Fruit fly (Drosophila melanogaster) whole organism, embryonic: ENCODE results near the gene Cyfip.

Source experiments
- Atf6 ChIP-seq: fragments of 200-800 bp; sonication (Bioruptor generic); IDR thresholded peaks from 2 replicates; pipeline ENCODE4 v1.3.6; 2022; ENCODE audit warnings: missing biosample characterization, missing genetic modification characterization
- Bdp1 ChIP-seq: fragments of 200-800 bp; sonication (Bioruptor generic); optimal IDR thresholded peaks from 3 replicates; lab custom pipeline; 2016; ENCODE audit warnings: missing biosample characterization, missing genetic modification characterization
- Bgb ChIP-seq: fragments of 200-800 bp; sonication (Bioruptor generic); IDR thresholded peaks from 2 replicates; pipeline ENCODE4 v1.3.6; 2022; ENCODE audit warnings: missing biosample characterization, missing genetic modification characterization; ENCODE audit not compliant: partially characterized antibody
- C15 ChIP-seq: fragments of 200-800 bp; sonication (Bioruptor generic); IDR thresholded peaks from 3 replicates; pipeline ENCODE4 v1.3.6; 2022; ENCODE audit warnings: missing biosample characterization, missing genetic modification characterization
- CG10147 ChIP-seq: fragments of 200-800 bp; sonication (Bioruptor generic); optimal IDR thresholded peaks from 2 replicates; lab custom pipeline; 2019; ENCODE audit warnings: missing biosample characterization, mild to moderate bottlenecking, missing genetic modification characterization, moderate library complexity
- CG10462 ChIP-seq: fragments of 200-800 bp; sonication (Bioruptor generic); optimal IDR thresholded peaks from 2 replicates; lab custom pipeline; 2016; ENCODE audit warnings: missing biosample characterization, missing genetic modification characterization
- CG10654 ChIP-seq: fragments of 200-800 bp; sonication (Bioruptor generic); optimal IDR thresholded peaks from 2 replicates; lab custom pipeline; 2016; ENCODE audit warnings: missing biosample characterization, missing genetic modification characterization
- CG10979 ChIP-seq: fragments of 200-800 bp; sonication (Bioruptor generic); optimal IDR thresholded peaks from 2 replicates; lab custom pipeline; 2018; ENCODE audit warnings: missing biosample characterization, mild to moderate bottlenecking, missing genetic modification characterization, moderate library complexity
- CG17186 ChIP-seq: fragments of 200-800 bp; sonication (Bioruptor generic); optimal IDR thresholded peaks from 3 replicates; lab custom pipeline; 2017; ENCODE audit warnings: missing biosample characterization, missing genetic modification reagents, missing genetic modification characterization
- CG34422 ChIP-seq: fragments of 200-800 bp; sonication (Bioruptor generic); IDR thresholded peaks from 3 replicates; pipeline ENCODE4 v1.3.6; 2022; ENCODE audit warnings: missing biosample characterization, missing genetic modification characterization
- CG3995 ChIP-seq: fragments of 200-800 bp; sonication (Bioruptor generic); optimal IDR thresholded peaks from 3 replicates; lab custom pipeline; 2016; ENCODE audit warnings: missing biosample characterization, missing genetic modification characterization
- CG7556 ChIP-seq: fragments of 200-800 bp; sonication (Bioruptor generic); optimal IDR thresholded peaks from 2 replicates; lab custom pipeline; 2017; ENCODE audit warnings: missing biosample characterization, mild to moderate bottlenecking, missing genetic modification characterization
- CG7786 ChIP-seq: fragments of 200-800 bp; sonication (Bioruptor generic); optimal IDR thresholded peaks from 2 replicates; lab custom pipeline; 2016; ENCODE audit warnings: missing biosample characterization, missing genetic modification characterization
- CG9817 ChIP-seq: fragments of 200-800 bp; sonication (Bioruptor generic); optimal IDR thresholded peaks from 2 replicates; lab custom pipeline; 2018; ENCODE audit warnings: missing biosample characterization, mild to moderate bottlenecking, missing genetic modification characterization, moderate library complexity
- HmgD ChIP-seq: fragments of 200-800 bp; sonication (Bioruptor generic); optimal IDR thresholded peaks from 3 replicates; lab custom pipeline; 2016; ENCODE audit warnings: missing biosample characterization, missing genetic modification characterization
- HmgZ ChIP-seq: fragments of 200-800 bp; sonication (Bioruptor generic); optimal IDR thresholded peaks from 2 replicates; lab custom pipeline; 2018; ENCODE audit warnings: missing biosample characterization, mild to moderate bottlenecking, missing genetic modification characterization
- Hr51 ChIP-seq, 2 experiments: fragments of 200-800 bp; sonication (Bioruptor generic); optimal IDR thresholded peaks; 2 replicates in 1 of 2; 3 replicates in 1 of 2; lab custom pipeline; 2016 to 2018; ENCODE audit warnings: missing biosample characterization in 2 of 2, missing genetic modification characterization in 2 of 2, mild to moderate bottlenecking in 1 of 2, moderate library complexity in 1 of 2
- Max ChIP-seq: fragments of 200-800 bp; sonication (Bioruptor generic); optimal IDR thresholded peaks from 2 replicates; lab custom pipeline; 2016; ENCODE audit warnings: missing biosample characterization, mild to moderate bottlenecking, missing genetic modification characterization
- Meics ChIP-seq: fragments of 200-800 bp; sonication (Bioruptor generic); optimal IDR thresholded peaks from 2 replicates; lab custom pipeline; 2017; ENCODE audit warnings: missing biosample characterization, mild to moderate bottlenecking, missing genetic modification characterization
- Mrtf ChIP-seq: fragments of 200-800 bp; sonication (Bioruptor generic); IDR thresholded peaks from 3 replicates; pipeline ENCODE4 v1.3.6; 2022; ENCODE audit warnings: missing biosample characterization, missing genetic modification characterization
- Myb ChIP-seq: fragments of 200-800 bp; sonication (Bioruptor generic); optimal IDR thresholded peaks from 2 replicates; lab custom pipeline; 2016; ENCODE audit warnings: missing biosample characterization, missing genetic modification characterization
- Pdp1 ChIP-seq, 2 experiments: fragments of 200-800 bp; sonication (Bioruptor generic); optimal IDR thresholded peaks; 3 replicates each; lab custom pipeline; 2016; ENCODE audit warnings: missing biosample characterization in 2 of 2, missing genetic modification characterization in 2 of 2, mild to moderate bottlenecking in 1 of 2, moderate library complexity in 1 of 2
- Ravus ChIP-seq: fragments of 200-800 bp; sonication (Bioruptor generic); IDR thresholded peaks from 2 replicates; pipeline ENCODE4 v1.3.6; 2022; ENCODE audit warnings: missing biosample characterization, missing genetic modification characterization
- Trl ChIP-seq, 3 experiments: fragments of >200 bp in 2 of 3; fragments of 200-800 bp in 1 of 3; sonication (Bioruptor generic) in 1 of 3; optimal IDR thresholded peaks; 2 replicates in 1 of 3; 3 replicates in 2 of 3; lab custom pipeline; 2016 to 2017; ENCODE audit warnings: missing biosample characterization in 1 of 3, missing genetic modification characterization in 1 of 3
- amos ChIP-seq: fragments of 200-800 bp; sonication (Bioruptor generic); IDR thresholded peaks from 2 replicates; pipeline ENCODE4 v1.3.6; 2022; ENCODE audit warnings: missing biosample characterization, missing genetic modification characterization; ENCODE audit not compliant: partially characterized antibody
- ase ChIP-seq: fragments of 200-800 bp; sonication (Bioruptor generic); IDR thresholded peaks from 3 replicates; pipeline ENCODE4 v1.3.6; 2022; ENCODE audit warnings: missing biosample characterization, missing genetic modification characterization
- az2 ChIP-seq: fragments of 200-800 bp; sonication (Bioruptor generic); optimal IDR thresholded peaks from 3 replicates; lab custom pipeline; 2016; ENCODE audit warnings: missing biosample characterization, missing genetic modification characterization
- bbx ChIP-seq: fragments of 200-800 bp; sonication (Bioruptor generic); IDR thresholded peaks from 2 replicates; pipeline ENCODE4 v1.3.6; 2022; ENCODE audit warnings: missing biosample characterization, missing genetic modification characterization; ENCODE audit not compliant: partially characterized antibody
- bigmax ChIP-seq: fragments of 200-800 bp; sonication (Bioruptor generic); optimal IDR thresholded peaks from 2 replicates; lab custom pipeline; 2018; ENCODE audit warnings: missing biosample characterization, mild to moderate bottlenecking, missing genetic modification characterization
- br ChIP-seq: fragments of >200 bp; optimal IDR thresholded peaks from 2 replicates; lab custom pipeline; 2017
- cg ChIP-seq: fragments of 200-800 bp; sonication (Bioruptor generic); optimal IDR thresholded peaks from 3 replicates; lab custom pipeline; 2019; ENCODE audit warnings: missing biosample characterization, mild to moderate bottlenecking, missing genetic modification characterization, moderate library complexity
- chm ChIP-seq: fragments of 200-800 bp; sonication (Bioruptor generic); IDR thresholded peaks from 2 replicates; pipeline ENCODE4 v1.3.6; 2022; ENCODE audit warnings: missing biosample characterization, missing genetic modification characterization
- ci ChIP-seq: fragments of 200-800 bp; sonication (Bioruptor generic); IDR thresholded peaks from 3 replicates; pipeline ENCODE4 v1.3.6; 2022; ENCODE audit warnings: missing biosample characterization, missing genetic modification characterization
- corto ChIP-seq: fragments of 200-800 bp; sonication (Bioruptor generic); optimal IDR thresholded peaks from 2 replicates; lab custom pipeline; 2016; ENCODE audit warnings: missing biosample characterization, mild to moderate bottlenecking, missing genetic modification characterization, moderate library complexity
- emc ChIP-seq: fragments of 200-800 bp; sonication (Bioruptor generic); optimal IDR thresholded peaks from 2 replicates; lab custom pipeline; 2016; ENCODE audit warnings: missing biosample characterization, missing genetic modification characterization
- gcm2 ChIP-seq: fragments of 200-800 bp; sonication (Bioruptor generic); optimal IDR thresholded peaks from 2 replicates; lab custom pipeline; 2016; ENCODE audit warnings: missing biosample characterization, missing genetic modification characterization
- h ChIP-seq: fragments of >200 bp; optimal IDR thresholded peaks from 2 replicates; lab custom pipeline; 2017
- ham ChIP-seq: fragments of 200-800 bp; sonication (Bioruptor generic); IDR thresholded peaks from 2 replicates; pipeline ENCODE4 v1.3.6; 2022; ENCODE audit warnings: missing biosample characterization, missing genetic modification characterization
- her ChIP-seq: fragments of 200-800 bp; sonication (Bioruptor generic); optimal IDR thresholded peaks from 2 replicates; lab custom pipeline; 2016; ENCODE audit warnings: missing biosample characterization, missing genetic modification characterization
- kah ChIP-seq: fragments of 200-800 bp; sonication (Bioruptor generic); optimal IDR thresholded peaks from 2 replicates; lab custom pipeline; 2018; ENCODE audit warnings: missing biosample characterization, mild to moderate bottlenecking, missing genetic modification characterization
- lmd ChIP-seq: fragments of 200-800 bp; sonication (Bioruptor generic); IDR thresholded peaks from 2 replicates; pipeline ENCODE4 v1.3.6; 2022; ENCODE audit warnings: missing biosample characterization, missing genetic modification characterization
- lola ChIP-seq, 3 experiments: fragments of >200 bp in 2 of 3; fragments of 200-800 bp in 1 of 3; sonication (Bioruptor generic) in 1 of 3; optimal IDR thresholded peaks; 2 replicates each; lab custom pipeline; 2017 to 2019; ENCODE audit warnings: missing biosample characterization in 3 of 3, missing genetic modification characterization in 3 of 3, mild to moderate bottlenecking in 1 of 3, moderate library complexity in 1 of 3
- luna ChIP-seq: fragments of 200-800 bp; sonication (Bioruptor generic); optimal IDR thresholded peaks from 2 replicates; lab custom pipeline; 2016; ENCODE audit warnings: missing biosample characterization, missing genetic modification characterization
- onecut ChIP-seq: fragments of 200-800 bp; sonication (Bioruptor generic); IDR thresholded peaks from 2 replicates; pipeline ENCODE4 v1.3.6; 2022; ENCODE audit warnings: missing biosample characterization, missing genetic modification characterization
- pho ChIP-seq: fragments of 200-800 bp; sonication (Bioruptor generic); optimal IDR thresholded peaks from 2 replicates; lab custom pipeline; 2016; ENCODE audit warnings: missing biosample characterization, missing genetic modification characterization
- pita ChIP-seq: fragments of 200-800 bp; sonication (Bioruptor generic); optimal IDR thresholded peaks from 2 replicates; lab custom pipeline; 2017; ENCODE audit warnings: missing biosample characterization, mild to moderate bottlenecking, missing genetic modification characterization
- pzg ChIP-seq: fragments of 200-800 bp; sonication (Bioruptor generic); optimal IDR thresholded peaks from 3 replicates; lab custom pipeline; 2018; ENCODE audit warnings: missing biosample characterization, mild to moderate bottlenecking, missing genetic modification characterization, moderate library complexity
- tll ChIP-seq, 2 experiments: fragments of 200-800 bp in 1 of 2; fragments of >200 bp in 1 of 2; sonication (Bioruptor generic) in 1 of 2; optimal IDR thresholded peaks; 2 replicates each; lab custom pipeline; 2017 to 2019; ENCODE audit warnings: missing biosample characterization in 2 of 2, missing genetic modification characterization in 2 of 2, mild to moderate bottlenecking in 1 of 2, moderate library complexity in 1 of 2
- vvl ChIP-seq: fragments of 200-800 bp; sonication (Bioruptor generic); IDR thresholded peaks from 2 replicates; pipeline ENCODE4 v1.3.6; 2022; ENCODE audit warnings: missing biosample characterization, missing genetic modification characterization
- yki ChIP-seq: fragments of >200 bp; optimal IDR thresholded peaks from 3 replicates; lab custom pipeline; 2018
- zf30C ChIP-seq: fragments of 200-800 bp; sonication (Bioruptor generic); optimal IDR thresholded peaks from 3 replicates; lab custom pipeline; 2018; ENCODE audit warnings: missing biosample characterization, mild to moderate bottlenecking, missing genetic modification characterization

Gene Cyfip

DNA sequence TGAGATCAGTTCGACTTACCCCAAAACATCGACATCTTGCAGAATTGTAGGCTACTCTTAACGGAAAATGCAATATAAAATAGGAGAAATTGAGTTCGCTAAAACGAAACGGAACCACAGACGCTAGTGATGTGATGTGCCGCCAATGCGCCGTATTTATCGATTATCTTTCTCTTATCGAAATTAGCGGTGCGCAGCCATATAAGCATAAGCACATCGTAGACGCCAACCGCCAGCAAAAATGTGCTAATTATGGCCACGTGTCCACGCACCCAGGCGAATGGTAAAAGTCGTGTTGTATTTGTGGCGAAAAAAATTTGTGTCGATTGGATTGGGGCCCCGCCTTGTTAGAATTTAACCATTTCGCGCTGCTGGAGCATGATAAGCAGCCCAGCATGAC lies at the start of gene Cyfip, which contains the start of gene Fkbp39:
Gene Cyfip (plus strand): TSS at position 273 of the 400 bp plus-strand sequence.
Gene Fkbp39 (minus strand): TSS at position 140 of the 400 bp plus-strand sequence.
- no peak for TF ChIP-seq C15 (GFP tag; lab: Robert Waterston, UW)
- TF ChIP-seq Mrtf (GFP tag; lab: Robert Waterston, UW) = no peak
- TF ChIP-seq h (lab: Kevin White, UChicago) = no peak
- peak; percentile 67; the same call in 2 of the 3 replicates for TF ChIP-seq ci (GFP tag; lab: Robert Waterston, UW)
- peak; percentile 26 for TF ChIP-seq bigmax
- peak; percentile 77; the same call in 1 of the 2 replicates for TF ChIP-seq amos
- peak; percentile 94 for TF ChIP-seq CG34422 (GFP tag; lab: Robert Waterston, UW)
- TF ChIP-seq Pdp1 (GFP tag; optimal IDR thresholded peaks at IDR 0.05; lab: Kevin White, UChicago) = peak; percentile 30 to 90
- peak; percentile 75 for TF ChIP-seq bbx
- TF ChIP-seq ase (GFP tag; lab: Robert Waterston, UW) = 0 out of 3 replicates have a peak, but pooled peaks have one; percentile 27
- peak in 1 of 2 experiments; percentile 11 for TF ChIP-seq tll (GFP tag; optimal IDR thresholded peaks at IDR 0.05; lab: Kevin White, UChicago)
- peak; percentile 98 for TF ChIP-seq CG17186 (GFP tag; lab: Kevin White, UChicago)
- TF ChIP-seq Bgb = peak; percentile 90
- no peak for TF ChIP-seq corto (GFP tag; lab: Kevin White, UChicago)
- peak; percentile 14 for TF ChIP-seq gcm2 (GFP tag; lab: Kevin White, UChicago)
- no peak for TF ChIP-seq yki (lab: Kevin White, UChicago)
- no peak for TF ChIP-seq CG10462
- TF ChIP-seq Ravus (GFP tag; lab: Robert Waterston, UW) = no peak
- peak; percentile 27 for TF ChIP-seq zf30C (GFP tag; lab: Kevin White, UChicago)
- peak; percentile 21 for TF ChIP-seq CG10979 (tag; lab: Kevin White, UChicago)
- peak; percentile 20 for TF ChIP-seq CG9817
- peak; percentile 46 for TF ChIP-seq onecut (GFP tag; lab: Robert Waterston, UW)
- TF ChIP-seq pita (GFP tag; lab: Kevin White, UChicago) = peak; percentile 81
- peak; percentile 7 for TF ChIP-seq luna (GFP tag; lab: Kevin White, UChicago)
- TF ChIP-seq CG7786 = peak; percentile 34
- peak; percentile 100 for TF ChIP-seq pzg (GFP tag; lab: Kevin White, UChicago)
- TF ChIP-seq Max (GFP tag; lab: Kevin White, UChicago) = peak; percentile 54
- TF ChIP-seq Trl (optimal IDR thresholded peaks at IDR 0.05; lab: Kevin White, UChicago) = no peak
- peak; percentile 74 for TF ChIP-seq Trl (GFP tag; optimal IDR thresholded peaks at IDR 0.05; lab: Kevin White, UChicago)
- TF ChIP-seq chm (GFP tag; lab: Robert Waterston, UW) = no peak
- TF ChIP-seq her (GFP tag; lab: Kevin White, UChicago) = peak; percentile 71
- TF ChIP-seq CG10654 (GFP tag; lab: Kevin White, UChicago) = peak; percentile 10
- TF ChIP-seq az2 (GFP tag; lab: Kevin White, UChicago) = peak; percentile 6
- TF ChIP-seq ham (GFP tag; lab: Robert Waterston, UW) = no peak
- peak; percentile 19 for TF ChIP-seq Bdp1
- peak; percentile 69 for TF ChIP-seq Myb
- peak; percentile 69 for TF ChIP-seq pho (GFP tag; lab: Kevin White, UChicago)
- TF ChIP-seq br (lab: Kevin White, UChicago) = no peak
- TF ChIP-seq HmgD (GFP tag; lab: Kevin White, UChicago) = peak; percentile 87
- TF ChIP-seq vvl (GFP tag; lab: Robert Waterston, UW) = peak; percentile 66; the same call in 1 of the 2 replicates
- peak; percentile 91 for TF ChIP-seq HmgZ (tag; lab: Kevin White, UChicago)
- TF ChIP-seq emc (GFP tag; lab: Kevin White, UChicago) = no peak
- peak; percentile 36 for TF ChIP-seq Meics (GFP tag; lab: Kevin White, UChicago)
- TF ChIP-seq kah = peak; percentile 35
- TF ChIP-seq cg (GFP tag; lab: Kevin White, UChicago) = peak; percentile 47
- TF ChIP-seq lola (GFP tag; optimal IDR thresholded peaks at IDR 0.05; lab: Kevin White, UChicago) = no peak
- no peak for TF ChIP-seq CG10147
- no peak; the same call in 1 of the 2 replicates for TF ChIP-seq lmd (GFP tag; lab: Robert Waterston, UW)
- peak; percentile 7 for TF ChIP-seq CG7556
- TF ChIP-seq Atf6 (GFP tag; lab: Robert Waterston, UW) = peak; percentile 34; the same call in 1 of the 2 replicates
- TF ChIP-seq Hr51 (GFP tag; optimal IDR thresholded peaks at IDR 0.05; lab: Kevin White, UChicago) = peak in 1 of 2 experiments; percentile 48
- peak; percentile 18 for TF ChIP-seq CG3995 (GFP tag; lab: Kevin White, UChicago)
